Fruit fly (Drosophila melanogaster) S2 (cell line): ENCODE data around the gene CG5151.

ENCODE experiments used
- CG8478 ChIP-seq: fragments of >200 bp; optimal IDR thresholded peaks from 2 replicates; lab custom pipeline; 2018
- CTCF ChIP-seq, 2 experiments: fragments of >200 bp; optimal IDR thresholded peaks; 2 replicates each; lab custom pipeline; 2018

The CG5151 gene

DNA sequence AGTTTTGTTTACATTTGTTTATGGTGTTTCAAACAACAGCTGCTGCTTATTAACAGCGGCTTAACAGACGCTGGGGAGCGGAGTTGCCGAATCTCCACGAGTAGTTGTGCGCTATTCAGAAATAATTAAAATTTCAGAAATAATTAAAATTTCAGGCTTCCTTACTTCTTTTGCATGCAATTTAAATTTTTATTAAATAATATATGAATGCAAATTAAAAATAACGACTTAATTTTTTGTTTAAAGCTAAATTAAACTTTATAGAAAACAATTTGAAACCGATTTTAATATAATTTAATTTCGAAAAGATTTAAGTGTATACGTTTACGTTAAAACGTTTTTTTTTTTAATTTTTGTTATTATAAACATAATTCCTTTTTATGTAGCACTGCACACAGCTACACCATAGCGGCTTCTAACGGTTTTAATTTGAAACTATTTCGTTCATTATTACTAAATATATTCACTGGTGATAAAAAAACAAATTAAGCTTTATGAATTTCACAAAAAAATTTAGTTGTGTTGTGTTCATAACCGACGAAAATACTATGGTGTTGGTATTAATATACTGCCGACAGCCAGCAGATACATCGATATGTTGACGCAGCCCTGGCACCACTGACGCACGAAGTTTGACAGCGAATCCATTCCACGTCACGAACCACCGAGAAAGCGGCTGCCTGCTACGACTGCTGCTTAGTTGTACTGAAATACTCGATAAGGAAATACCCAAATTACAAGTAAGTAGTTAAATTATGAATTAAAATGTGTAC, 35.3 kb downstream of the CG5151 start, which contains the start of gene SsRbeta:
TSS of gene SsRbeta (plus strand) at position 645 of the 773 bp plus-strand sequence.
- TF ChIP-seq CG8478 (lab: Kevin White, UChicago), result no peak
- TF ChIP-seq CTCF (optimal IDR thresholded peaks at IDR 0.05; lab: Kevin White, UChicago), result peak in 1 of 2 experiments; percentile 35

DNA sequence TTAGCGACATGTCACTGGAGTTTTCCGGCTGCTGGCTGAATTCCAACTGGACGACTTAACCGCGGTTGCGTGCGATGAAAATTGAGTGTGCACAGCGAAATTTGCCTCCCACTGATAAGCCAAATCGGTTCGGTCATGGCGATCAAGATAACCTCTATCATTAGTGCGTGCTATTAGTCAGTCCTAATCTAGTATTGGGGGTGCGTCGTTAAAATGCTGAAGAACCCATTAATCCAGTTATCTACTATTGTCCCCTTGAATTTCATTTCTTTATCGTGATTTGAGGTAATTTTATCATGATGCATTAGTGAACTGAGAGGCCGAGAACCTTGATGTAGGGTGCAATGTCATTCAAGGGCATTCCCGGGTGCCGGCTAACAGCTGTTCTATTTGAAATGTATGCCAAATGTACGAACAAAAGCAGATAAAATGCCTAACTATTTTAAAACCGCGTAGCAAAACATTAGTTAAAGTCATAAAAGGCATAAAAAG, 36.0 kb downstream of the CG5151 start, which contains the start of gene Pgm1:
TSS of gene Pgm1 (minus strand) at position 51 of the 492 bp plus-strand sequence.
- TF ChIP-seq CTCF (optimal IDR thresholded peaks at IDR 0.05; lab: Kevin White, UChicago), result no peak
- no peak for TF ChIP-seq CG8478 (lab: Kevin White, UChicago)

DNA sequence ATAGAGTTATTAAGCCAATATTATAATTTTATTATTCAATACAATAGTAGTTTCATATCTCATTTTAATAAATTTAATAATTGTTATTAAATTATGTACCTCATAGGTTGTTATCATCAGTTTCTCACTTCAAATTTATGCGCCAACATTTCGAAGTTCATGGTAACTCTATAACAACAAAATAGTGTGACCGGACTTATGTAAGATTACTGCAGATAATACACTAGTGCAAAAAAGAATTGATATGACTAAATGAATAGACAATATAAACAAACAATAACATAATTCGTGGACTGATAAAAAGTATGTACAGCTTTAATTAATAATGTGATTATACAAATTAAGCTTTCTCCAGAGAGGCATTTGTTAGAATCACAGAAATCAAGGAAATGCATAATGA, 42.7 kb downstream of the CG5151 start, which contains the start of gene Strump:
TSS of gene Strump (plus strand) at position 212 of the 400 bp plus-strand sequence.
- no peak for TF ChIP-seq CG8478 (lab: Kevin White, UChicago)
- no peak for TF ChIP-seq CTCF (optimal IDR thresholded peaks at IDR 0.05; lab: Kevin White, UChicago)

DNA sequence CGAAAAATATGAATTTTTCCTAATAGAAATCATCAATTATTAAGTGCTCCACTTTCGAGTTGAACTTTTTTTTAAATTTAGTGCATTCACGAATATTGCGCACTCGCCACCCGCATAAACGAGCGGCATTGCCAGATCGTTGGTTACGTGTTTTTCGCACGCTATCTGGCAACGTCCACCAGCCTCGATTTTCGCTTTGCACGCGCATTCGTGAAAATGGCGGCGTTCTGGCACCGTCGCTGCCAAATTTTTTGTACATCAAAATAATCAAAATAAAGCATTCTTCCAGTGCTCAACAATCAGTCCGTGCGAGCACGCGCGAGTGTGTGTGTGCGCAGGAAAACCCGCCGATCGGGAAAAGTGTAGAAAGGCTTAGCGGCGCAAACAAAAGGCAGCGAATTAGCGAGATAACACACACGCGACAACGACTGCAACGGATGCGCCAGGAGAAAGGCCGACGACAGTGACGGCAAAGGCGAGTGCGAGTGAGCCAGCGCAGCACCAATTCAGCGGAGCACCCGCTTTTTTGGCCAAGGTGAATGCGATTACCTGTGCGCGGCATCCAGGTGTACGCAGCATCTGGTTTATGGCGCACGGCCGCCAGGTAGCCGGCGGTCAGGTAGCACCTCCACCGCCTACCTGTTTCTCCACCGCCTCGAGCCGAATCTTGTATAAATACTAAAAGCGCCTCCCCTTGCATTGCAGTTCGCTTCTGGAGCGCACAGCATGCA, 50.7 kb downstream of the CG5151 start:
- TF ChIP-seq CG8478 (lab: Kevin White, UChicago) (no peak), CTCF (optimal IDR thresholded peaks at IDR 0.05; lab: Kevin White, UChicago) (peak in 1 of 2 experiments; percentile 13)

DNA sequence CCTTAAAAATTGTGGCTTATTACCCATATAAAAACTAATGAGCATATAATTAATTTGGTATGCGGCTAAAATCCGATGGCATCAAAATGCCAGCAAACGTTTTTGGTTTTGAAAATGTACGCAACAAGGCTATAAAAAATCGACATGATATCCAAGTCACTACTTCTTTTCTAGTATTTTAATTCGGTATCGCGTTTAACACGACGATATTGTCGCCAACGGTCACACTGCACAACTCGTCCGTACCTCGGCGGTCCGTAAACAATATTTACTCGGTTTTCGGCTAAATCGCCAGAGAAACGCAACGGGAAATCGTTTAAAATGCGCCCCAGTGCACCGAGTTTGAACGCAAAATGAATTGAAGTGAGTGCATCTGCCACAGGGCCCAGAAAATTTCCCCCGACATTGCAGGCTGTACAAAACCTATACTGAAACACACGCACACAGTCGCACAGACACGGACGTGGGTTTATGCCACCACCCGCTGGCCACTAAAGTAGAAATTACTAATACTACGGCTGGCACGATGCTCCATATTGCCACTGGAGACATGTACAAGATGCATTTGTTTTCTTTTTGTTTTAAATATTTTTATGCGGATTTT, 51.4 kb downstream of the CG5151 start, which contains the start of gene Taf4:
TSS of gene Taf4 (plus strand) at position 210 of the 604 bp plus-strand sequence.
- TF ChIP-seq CG8478 (lab: Kevin White, UChicago) (no peak), CTCF (optimal IDR thresholded peaks at IDR 0.05; lab: Kevin White, UChicago) (peak in 1 of 2 experiments; percentile 1)

DNA sequence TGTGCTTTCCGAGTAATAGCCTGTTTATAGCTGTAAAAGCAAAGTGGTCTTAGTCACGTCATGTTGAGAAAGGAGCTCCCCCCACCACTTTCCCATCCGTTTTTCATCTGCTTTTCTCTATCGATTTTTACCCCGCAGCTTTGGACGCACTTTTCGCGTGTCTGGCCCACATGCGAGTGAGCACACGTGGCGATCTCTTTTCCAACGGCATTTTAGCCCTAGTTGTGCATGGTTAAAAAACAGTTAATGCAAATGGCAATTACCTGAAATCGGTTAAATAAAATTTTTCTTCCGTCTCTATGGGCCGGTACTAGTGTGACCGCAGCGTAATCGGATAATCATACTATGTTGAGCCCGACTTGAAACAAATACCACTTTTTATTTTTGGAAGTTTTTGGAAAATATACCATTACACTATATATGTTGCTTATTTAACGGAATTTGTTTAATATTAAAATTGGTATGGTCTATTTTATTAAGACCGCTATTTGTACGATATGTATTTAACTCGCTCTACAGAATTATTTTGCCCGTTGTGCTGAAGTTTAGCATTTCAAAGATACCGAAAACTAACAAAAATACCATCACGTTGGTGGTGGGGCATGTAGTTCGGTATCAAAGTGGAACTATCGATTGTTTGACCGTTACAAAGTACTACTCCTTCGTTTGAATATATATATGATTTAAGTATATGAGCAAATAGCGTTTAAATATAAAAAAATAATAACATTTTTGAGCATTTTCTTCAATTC, 52.3 kb downstream of the CG5151 start, which contains the start of gene Zn72D:
TSS of gene Zn72D (minus strand) at position 558 of the 752 bp plus-strand sequence.
- TF ChIP-seq CG8478 (lab: Kevin White, UChicago) (no peak), CTCF (optimal IDR thresholded peaks at IDR 0.05; lab: Kevin White, UChicago) (no peak)

DNA sequence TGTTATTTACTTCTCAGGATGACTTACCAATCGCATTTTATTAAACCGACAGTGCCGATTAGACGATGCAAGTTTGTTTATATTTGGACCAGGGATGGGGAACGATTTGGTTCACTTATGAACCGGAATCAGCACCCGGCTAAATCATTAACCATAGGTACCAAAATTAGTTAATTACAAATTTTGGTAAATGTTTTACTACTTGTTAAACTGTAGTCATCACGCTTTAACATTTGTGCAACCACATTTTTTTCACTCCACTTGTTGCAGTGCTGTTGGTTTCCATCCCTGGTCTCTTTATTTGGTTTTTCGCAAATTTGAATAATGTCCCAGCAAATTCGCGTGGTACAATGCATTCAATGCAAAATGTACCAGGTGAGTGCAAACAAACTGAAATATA, 59.0 kb downstream of the CG5151 start, which contains the start of the genes IntS9 and CG43295:
TSS of gene IntS9 (minus strand) at position 100 of the 400 bp plus-strand sequence.
TSS of gene CG43295 (plus strand) at position 325 of the 400 bp plus-strand sequence.
- TF ChIP-seq CG8478 (lab: Kevin White, UChicago), result no peak
- no peak for TF ChIP-seq CTCF (optimal IDR thresholded peaks at IDR 0.05; lab: Kevin White, UChicago)

DNA sequence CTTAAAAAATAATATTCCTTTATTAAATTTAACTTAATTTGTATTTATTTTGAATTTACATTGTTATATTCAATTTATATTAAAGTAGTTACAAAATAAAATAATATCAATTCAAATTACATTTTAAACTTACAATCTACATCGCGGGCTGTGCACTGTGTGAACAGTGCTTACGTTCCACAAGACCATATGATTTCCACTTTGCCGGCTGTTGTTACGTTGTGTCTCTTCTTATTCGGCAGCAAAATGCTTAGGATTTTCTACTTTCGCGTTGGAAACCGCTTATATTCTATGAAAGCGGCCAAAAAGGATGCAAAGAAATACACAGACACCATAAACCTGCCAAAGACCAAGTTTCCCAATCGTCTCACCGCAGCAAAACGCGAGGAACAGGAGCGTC, 64.4 kb downstream of the CG5151 start, which contains the start of gene IleRS-m:
TSS of gene IleRS-m (plus strand) at position 222 of the 400 bp plus-strand sequence.
- TF ChIP-seq CTCF (optimal IDR thresholded peaks at IDR 0.05; lab: Kevin White, UChicago) (no peak), CG8478 (lab: Kevin White, UChicago) (no peak)

DNA sequence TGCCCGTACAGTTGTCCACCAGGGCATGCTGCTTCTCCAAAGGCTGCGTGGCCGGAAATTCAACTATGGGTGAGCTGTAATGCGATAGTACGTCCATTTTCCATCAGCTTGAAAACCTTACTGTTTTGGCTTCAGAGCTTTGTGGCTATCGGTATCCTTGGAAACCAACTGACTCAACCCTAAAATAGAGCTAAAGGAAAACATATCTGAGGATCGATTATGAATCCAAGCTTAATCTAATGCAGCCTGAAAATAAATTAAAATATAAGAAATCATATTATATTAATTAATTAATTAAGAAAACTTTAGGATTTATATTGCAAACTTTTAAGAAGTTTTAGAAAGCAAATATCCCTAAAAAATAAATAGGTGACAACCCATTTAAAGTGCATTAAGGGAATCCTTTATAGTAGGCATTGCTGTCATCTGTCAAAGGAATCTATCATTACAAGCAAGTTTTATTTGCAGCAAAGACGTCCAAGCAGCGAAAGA, 67.1 kb downstream of the CG5151 start, which contains the start of the genes CG13074 and ATPsynbetaL:
TSS of gene CG13074 (minus strand) at position 101 of the 492 bp plus-strand sequence.
TSS of gene ATPsynbetaL (plus strand) at position 442 of the 492 bp plus-strand sequence.
- no peak for TF ChIP-seq CG8478 (lab: Kevin White, UChicago)
- no peak for TF ChIP-seq CTCF (optimal IDR thresholded peaks at IDR 0.05; lab: Kevin White, UChicago)

DNA sequence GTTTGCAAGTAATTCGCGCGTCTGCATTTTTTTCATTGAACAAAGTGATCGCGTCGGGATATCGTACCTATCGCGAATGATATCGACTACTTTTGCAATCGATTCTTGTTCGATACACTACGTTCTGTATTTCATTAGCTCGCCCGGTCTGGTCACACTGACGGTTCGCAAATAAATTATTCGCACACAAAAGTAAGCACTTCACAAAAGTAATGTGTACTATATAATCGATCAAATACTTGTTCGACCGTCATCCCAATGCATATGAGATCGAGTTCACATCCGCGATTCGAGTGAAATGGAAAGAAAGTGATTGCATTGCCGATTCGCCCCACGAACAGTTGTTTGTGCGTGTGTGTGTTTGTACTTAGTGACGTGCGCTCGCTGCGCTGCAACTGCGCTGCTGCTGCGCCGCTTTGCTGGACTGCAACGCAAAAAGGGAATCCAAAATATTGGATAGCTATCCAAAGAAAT, 74.1 kb downstream of the CG5151 start, which contains the start of the genes CG5235 and ClC-c:
TSS of gene CG5235 (minus strand) at position 63 of the 474 bp plus-strand sequence.
TSS of gene ClC-c (plus strand) at position 125 of the 474 bp plus-strand sequence.
- TF ChIP-seq CG8478 (lab: Kevin White, UChicago) (no peak), CTCF (optimal IDR thresholded peaks at IDR 0.05; lab: Kevin White, UChicago) (peak in 1 of 2 experiments; percentile 28)
